Fruit fly (Drosophila melanogaster) Kc167 (cell line): ENCODE data around the gene mRpL35.

Experiments
- Sin3A ChIP-seq: fragments of >200 bp; optimal IDR thresholded peaks from 2 replicates; lab custom pipeline; 2018; ENCODE audit warnings: missing external identifiers
- psq ChIP-seq: fragments of >200 bp; optimal IDR thresholded peaks from 2 replicates; lab custom pipeline; 2017; ENCODE audit warnings: missing external identifiers

- TF ChIP-seq psq (lab: Kevin White, UChicago) (no peak), Sin3A (lab: Kevin White, UChicago) (no peak)
Observed at dm6 chr3R:22003508-22003907, 19.8 kb upstream of the mRpL35 start.
